Fruit fly (Drosophila melanogaster) whole organism, adult: ENCODE results near the gene CG6574.

ENCODE experiments used
- CG14711 ChIP-seq: fragments of 200-800 bp; sonication (Bioruptor generic); optimal IDR thresholded peaks from 2 replicates; lab custom pipeline; 2018; ENCODE audit warnings: missing biosample characterization, mild to moderate bottlenecking, missing genetic modification characterization, moderate library complexity
- Crg-1 ChIP-seq: fragments of 200-800 bp; sonication (Bioruptor generic); optimal IDR thresholded peaks from 2 replicates; lab custom pipeline; 2016; ENCODE audit warnings: missing biosample characterization, missing genetic modification characterization
- cic ChIP-seq: fragments of 200-800 bp; sonication (Bioruptor generic); optimal IDR thresholded peaks from 2 replicates; lab custom pipeline; 2017; ENCODE audit warnings: missing biosample characterization, mild to moderate bottlenecking, missing genetic modification characterization, moderate library complexity

dm6 chr3R:10862773-10863445 lies at the start of gene CG6574:
- TF ChIP-seq CG14711 (tag; lab: Kevin White, UChicago) (peak; percentile 5), cic (peak; percentile 87), Crg-1 (GFP tag; lab: Kevin White, UChicago) (no peak)
